Worm (Caenorhabditis elegans) whole organism, L4 larva: Measurements from ENCODE around the gene acbp-4.

Source experiments
- lin-13 ChIP-seq: fragments of 150-350 bp; optimal IDR thresholded peaks from 2 replicates; lab custom pipeline; 2014; ENCODE audit warnings: missing biosample characterization, missing genetic modification reagents, missing genetic modification characterization
- lsy-2 ChIP-seq, 2 experiments: fragments of 150-350 bp in 1 of 2; sonication (generic microtip) in 1 of 2; optimal IDR thresholded peaks; 2 replicates each; lab custom pipeline; 2014 to 2017; ENCODE audit warnings: missing biosample characterization in 2 of 2, missing genetic modification characterization in 2 of 2
- ztf-11 ChIP-seq: fragments of 150-350 bp; optimal IDR thresholded peaks from 2 replicates; lab custom pipeline; 2014; ENCODE audit warnings: missing biosample characterization, missing genetic modification characterization

ce11 chrIII:7278491-7278890 lies 30.4 kb downstream of the acbp-4 start:
- peak in 1 of 2 experiments; percentile 89 for TF ChIP-seq lsy-2 (tag; optimal IDR thresholded peaks at IDR 0.05; lab: Kevin White, UChicago)
- peak; percentile 56 for TF ChIP-seq lin-13 (GFP tag; lab: Kevin White, UChicago)
- TF ChIP-seq ztf-11 (tag; lab: Kevin White, UChicago), result no peak
